Worm (Caenorhabditis elegans): ENCODE data around the gene slc-17.9.

DNA sequence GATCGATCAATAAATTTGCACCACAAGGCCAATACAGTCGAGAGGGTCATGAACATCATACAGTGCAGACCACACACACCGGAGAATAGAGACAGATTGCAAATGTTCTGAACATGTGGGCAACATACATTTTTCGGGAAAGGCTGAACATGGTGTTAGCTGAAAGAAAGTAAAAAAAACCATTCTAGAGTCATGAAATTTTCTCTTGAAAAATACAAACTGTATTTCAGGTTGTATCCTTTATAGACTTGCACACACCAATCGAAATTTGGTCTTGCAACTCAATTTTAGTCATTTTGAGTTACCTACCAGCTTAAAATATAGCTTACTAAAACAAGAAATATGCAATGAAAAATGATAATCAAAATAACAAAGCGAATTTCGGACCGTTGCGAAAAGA is 31.3 kb upstream of the slc-17.9 start:
- TF ChIP-seq ceh-36 (tag; optimal IDR thresholded peaks at IDR 0.05) (no peak), ama-1 (optimal IDR thresholded peaks at IDR 0.05) (no peak), flt-1 (GFP tag; IDR thresholded peaks at IDR 0.05) (no peak), ceh-13 (GFP tag; optimal IDR thresholded peaks at IDR 0.05) (no peak), hmg-4 (GFP tag; optimal IDR thresholded peaks at IDR 0.05) (no peak), hnd-1 (tag; optimal IDR thresholded peaks at IDR 0.05) (no peak), tra-4 (tag; optimal IDR thresholded peaks at IDR 0.05) (no peak), aly-1 (tag; optimal IDR thresholded peaks at IDR 0.05) (no peak), B0310.2 (tag; optimal IDR thresholded peaks at IDR 0.05) (no peak), ets-7 (tag; optimal IDR thresholded peaks at IDR 0.05) (no peak), tbx-11 (GFP tag; IDR thresholded peaks at IDR 0.05) (no peak), F13C5.2 (tag; optimal IDR thresholded peaks at IDR 0.05) (no peak)
